Worm (Caenorhabditis elegans) whole organism, young adult: ENCODE results near the gene ZK1240.1.

Experiments used
- chd-7 ChIP-seq: sonication (generic microtip); optimal IDR thresholded peaks from 2 replicates; lab custom pipeline; 2016; ENCODE audit warnings: mild to moderate bottlenecking, missing genetic modification characterization, moderate library complexity, missing compliant biosample characterization
- rpc-1 ChIP-seq, 2 experiments: fragments of 150-350 bp in 1 of 2; sonication (generic microtip) in 1 of 2; optimal IDR thresholded peaks; 2 replicates each; lab custom pipeline; 2014 to 2018; ENCODE audit warnings: missing biosample characterization in 1 of 2, missing genetic modification characterization in 1 of 2, missing genetic modification reagents in 1 of 2, missing genotype in 1 of 2

- TF ChIP-seq rpc-1 (optimal IDR thresholded peaks at IDR 0.05; lab: Kevin White, UChicago) (no peak), rpc-1 (tag; optimal IDR thresholded peaks at IDR 0.05; lab: Kevin White, UChicago) (no peak), chd-7 (tag; lab: Kevin White, UChicago) (no peak)
Observed at ce11 chrII:2336177-2336576, 7.0 kb downstream of the ZK1240.1 start.
